Comparison of ENCODE assay signal across 2 worm cellular contexts in the genomic region with DNA sequence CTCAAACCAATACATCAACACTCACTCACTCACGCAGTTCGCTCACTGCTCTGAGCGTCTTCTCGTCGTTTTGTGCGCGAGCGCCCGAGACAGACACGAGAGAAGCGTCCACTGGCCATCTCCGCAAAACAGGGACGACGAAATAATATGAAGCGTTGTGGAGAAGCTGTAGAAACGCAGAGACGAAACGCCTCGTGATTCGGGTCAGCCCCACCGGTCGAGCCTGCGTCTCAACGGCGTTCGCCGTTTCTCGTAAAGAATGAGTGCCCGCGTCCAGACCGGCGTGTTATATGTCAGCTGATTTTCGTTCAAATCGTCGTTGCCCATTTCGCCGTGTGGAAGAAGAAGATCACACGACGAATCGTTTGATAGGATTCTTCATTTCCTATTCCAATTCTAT.
TF ChIP-seq lines count a peak whose summit lies in the region.

fbxl-1 (plus strand) TSS at position 320 of the 400 bp plus-strand sequence.

TF ChIP-seq in whole organism, L2 larva, 48 proteins besides CTCF, POLR2A, EP300 and RAD21 (continued from another document):
- TF ChIP-seq sem-4 (tag; optimal IDR thresholded peaks at IDR 0.05; lab: Kevin White, UChicago) (peak; percentile 88), ztf-4 (tag; optimal IDR thresholded peaks at IDR 0.05; lab: Kevin White, UChicago) (peak; percentile 38), dmd-4 (tag; optimal IDR thresholded peaks at IDR 0.05; lab: Kevin White, UChicago) (no peak), aly-2 (tag; optimal IDR thresholded peaks at IDR 0.05; lab: Kevin White, UChicago) (no peak), unc-55 (GFP tag; optimal IDR thresholded peaks at IDR 0.05; lab: Kevin White, UChicago) (peak; percentile 76), skn-1 (tag; optimal IDR thresholded peaks at IDR 0.05; lab: Kevin White, UChicago) (no peak), blmp-1 (tag; optimal IDR thresholded peaks at IDR 0.05; lab: Kevin White, UChicago; ENCODE audit: insufficient read depth) (no peak), F13H6.1 (tag; optimal IDR thresholded peaks at IDR 0.05; lab: Kevin White, UChicago) (peak; percentile 87), ceh-16 (tag; optimal IDR thresholded peaks at IDR 0.05; lab: Kevin White, UChicago) (no peak), Y55F3AM.14 (GFP tag; optimal IDR thresholded peaks at IDR 0.05; lab: Kevin White, UChicago) (peak; percentile 71), ama-1 (optimal IDR thresholded peaks at IDR 0.05; lab: Kevin White, UChicago) (no peak), nhr-23 (tag; optimal IDR thresholded peaks at IDR 0.05; lab: Kevin White, UChicago) (no peak), lin-11 (tag; optimal IDR thresholded peaks at IDR 0.05; lab: Kevin White, UChicago) (peak; percentile 92), nhr-12 (tag; optimal IDR thresholded peaks at IDR 0.05; lab: Kevin White, UChicago) (no peak), mdl-1 (tag; optimal IDR thresholded peaks at IDR 0.05; lab: Kevin White, UChicago) (peak; percentile 78 to 92), peb-1 (tag; optimal IDR thresholded peaks at IDR 0.05; lab: Kevin White, UChicago) (no peak), sma-3 (GFP tag; optimal IDR thresholded peaks at IDR 0.05; lab: Kevin White, UChicago) (peak; percentile 53), nhr-10 (tag; optimal IDR thresholded peaks at IDR 0.05; lab: Kevin White, UChicago) (no peak), unc-39 (tag; optimal IDR thresholded peaks at IDR 0.05; lab: Kevin White, UChicago) (no peak), elt-3 (tag; optimal IDR thresholded peaks at IDR 0.05; lab: Kevin White, UChicago) (no peak), gmeb-1 (tag; optimal IDR thresholded peaks at IDR 0.05; lab: Kevin White, UChicago) (peak; percentile 44), C34F6.9 (tag; optimal IDR thresholded peaks at IDR 0.05; lab: Kevin White, UChicago) (peak; percentile 96), mbf-1 (tag; optimal IDR thresholded peaks at IDR 0.05; lab: Kevin White, UChicago) (no peak), nhr-129 (tag; optimal IDR thresholded peaks at IDR 0.05; lab: Kevin White, UChicago) (peak; percentile 91), lin-13 (GFP tag; optimal IDR thresholded peaks at IDR 0.05; lab: Kevin White, UChicago) (peak; percentile 51), egl-27 (tag; optimal IDR thresholded peaks at IDR 0.05; lab: Kevin White, UChicago) (peak; percentile 30), nhr-237 (tag; optimal IDR thresholded peaks at IDR 0.05; lab: Kevin White, UChicago) (no peak)

TF ChIP-seq in whole organism, L4 larva, 104 proteins besides CTCF, POLR2A, EP300 and RAD21 (continued from another document):
- TF ChIP-seq lin-29 (GFP tag; IDR thresholded peaks at IDR 0.05; lab: Robert Waterston, UW) (no peak), hlh-11 (tag; optimal IDR thresholded peaks at IDR 0.05; lab: Kevin White, UChicago) (peak; percentile 99), D1046.2 (GFP tag; IDR thresholded peaks at IDR 0.05; lab: Robert Waterston, UW) (no peak), unc-39 (tag; optimal IDR thresholded peaks at IDR 0.05; lab: Kevin White, UChicago) (no peak), fkh-10 (GFP tag; optimal IDR thresholded peaks at IDR 0.05; lab: Kevin White, UChicago) (peak; percentile 28), nhr-102 (tag; optimal IDR thresholded peaks at IDR 0.05; lab: Kevin White, UChicago) (no peak), set-16 (GFP tag; IDR thresholded peaks at IDR 0.05; lab: Robert Waterston, UW) (peak; percentile 89), zag-1 (tag; optimal IDR thresholded peaks at IDR 0.05; lab: Kevin White, UChicago) (no peak), ZK546.5 (tag; optimal IDR thresholded peaks at IDR 0.05; lab: Kevin White, UChicago) (peak in 1 of 2 experiments; percentile 39), ceh-44 (GFP tag; IDR thresholded peaks at IDR 0.05; lab: Robert Waterston, UW) (no peak), arid-1 (GFP tag; conservative IDR thresholded peaks at IDR 0.05; lab: Robert Waterston, UW) (peak; percentile 64), lin-13 (GFP tag; optimal IDR thresholded peaks at IDR 0.05; lab: Kevin White, UChicago) (peak; percentile 37), nhr-77 (tag; optimal IDR thresholded peaks at IDR 0.05; lab: Kevin White, UChicago) (peak; percentile 83), T20F7.1 (GFP tag; optimal IDR thresholded peaks at IDR 0.05; lab: Kevin White, UChicago) (peak; percentile 86), lin-39 (tag; optimal IDR thresholded peaks at IDR 0.05; lab: Kevin White, UChicago) (peak; percentile 12), unc-62 (GFP tag; optimal IDR thresholded peaks at IDR 0.05 in 1 of 2; lab: Kevin White, UChicago) (peak in 1 of 2 experiments; percentile 99), unc-62 (tag; optimal IDR thresholded peaks at IDR 0.05; lab: Kevin White, UChicago) (no peak), sdz-12 (GFP tag; optimal IDR thresholded peaks at IDR 0.05; lab: Kevin White, UChicago) (no peak), nhr-28 (tag; optimal IDR thresholded peaks at IDR 0.05; lab: Kevin White, UChicago) (peak; percentile 81), vab-7 (GFP tag; IDR thresholded peaks at IDR 0.05; lab: Robert Waterston, UW) (peak; percentile 62), php-3 (GFP tag; IDR thresholded peaks at IDR 0.05; lab: Robert Waterston, UW) (0 out of 2 replicates have a peak, but pooled peaks have one; percentile 39), F10B5.3 (tag; optimal IDR thresholded peaks at IDR 0.05; lab: Kevin White, UChicago) (no peak), nhr-25 (tag; optimal IDR thresholded peaks at IDR 0.05; lab: Kevin White, UChicago; ENCODE audit: borderline replicate concordance, insufficient read depth) (no peak), lin-15B (tag; optimal IDR thresholded peaks at IDR 0.05; lab: Kevin White, UChicago) (no peak), dmd-9 (GFP tag; IDR thresholded peaks at IDR 0.05; lab: Robert Waterston, UW) (no peak), attf-4 (tag; optimal IDR thresholded peaks at IDR 0.05; lab: Kevin White, UChicago) (no peak), ama-1 (optimal IDR thresholded peaks at IDR 0.05; lab: Kevin White, UChicago) (no peak), lsy-2 (tag; optimal IDR thresholded peaks at IDR 0.05; lab: Kevin White, UChicago) (peak; percentile 80 to 82), ceh-28 (tag; optimal IDR thresholded peaks at IDR 0.05; lab: Kevin White, UChicago) (no peak), daf-19 (GFP tag; conservative IDR thresholded peaks at IDR 0.05; lab: Robert Waterston, UW) (no peak), nhr-6 (tag; optimal IDR thresholded peaks at IDR 0.05; lab: Kevin White, UChicago) (peak; percentile 76), lin-1 (GFP tag; IDR thresholded peaks at IDR 0.05; lab: Robert Waterston, UW) (0 out of 2 replicates have a peak, but pooled peaks have one; percentile 35), snpc-4 (tag; optimal IDR thresholded peaks at IDR 0.05; lab: Kevin White, UChicago) (no peak), egl-43 (GFP tag; IDR thresholded peaks at IDR 0.05; lab: Robert Waterston, UW) (peak; percentile 79), tag-97 (GFP tag; IDR thresholded peaks at IDR 0.05; lab: Robert Waterston, UW) (no peak), Y5F2A.4 (GFP tag; optimal IDR thresholded peaks at IDR 0.05; lab: Kevin White, UChicago) (no peak), gei-8 (GFP tag; optimal IDR thresholded peaks at IDR 0.05; lab: Kevin White, UChicago) (peak; percentile 5), mes-2 (tag; optimal IDR thresholded peaks at IDR 0.05; lab: Kevin White, UChicago; ENCODE audit: poor library complexity, severe bottlenecking) (peak; percentile 61), ctbp-1 (GFP tag; IDR thresholded peaks at IDR 0.05; lab: Robert Waterston, UW) (peak; percentile 78), nhr-111 (GFP tag; optimal IDR thresholded peaks at IDR 0.05; lab: Kevin White, UChicago) (no peak), fos-1 (tag; optimal IDR thresholded peaks at IDR 0.05; lab: Kevin White, UChicago) (no peak), cey-2 (tag; optimal IDR thresholded peaks at IDR 0.05; lab: Kevin White, UChicago; ENCODE audit: borderline replicate concordance, insufficient read depth) (no peak), hlh-30 (tag; optimal IDR thresholded peaks at IDR 0.05; lab: Kevin White, UChicago; ENCODE audit: insufficient read depth) (peak; percentile 99), R02D3.7 (tag; optimal IDR thresholded peaks at IDR 0.05; lab: Kevin White, UChicago) (no peak), dve-1 (tag; optimal IDR thresholded peaks at IDR 0.05; lab: Kevin White, UChicago; ENCODE audit: insufficient read depth) (peak; percentile 73), skn-1 (tag; optimal IDR thresholded peaks at IDR 0.05; lab: Kevin White, UChicago) (no peak), zip-11 (GFP tag; IDR thresholded peaks at IDR 0.05; lab: Robert Waterston, UW) (no peak), rbr-2 (tag; optimal IDR thresholded peaks at IDR 0.05; lab: Kevin White, UChicago) (peak; percentile 87), nhr-11 (tag; optimal IDR thresholded peaks at IDR 0.05; lab: Kevin White, UChicago) (peak; percentile 91), egl-27 (tag; optimal IDR thresholded peaks at IDR 0.05; lab: Kevin White, UChicago) (no peak), ceh-62 (tag; optimal IDR thresholded peaks at IDR 0.05; lab: Kevin White, UChicago) (no peak), daf-8 (GFP tag; IDR thresholded peaks at IDR 0.05; lab: Robert Waterston, UW) (no peak), T26A8.4 (GFP tag; IDR thresholded peaks at IDR 0.05; lab: Robert Waterston, UW) (peak; percentile 60; the same call in 1 of the 2 replicates), mdl-1 (tag; optimal IDR thresholded peaks at IDR 0.05; lab: Kevin White, UChicago) (peak; percentile 67 to 97), lin-38 (GFP tag; IDR thresholded peaks at IDR 0.05; lab: Robert Waterston, UW) (peak; percentile 59), daf-16 (GFP tag; optimal IDR thresholded peaks at IDR 0.05; lab: Kevin White, UChicago) (no peak), daf-16 (tag; optimal IDR thresholded peaks at IDR 0.05; lab: Kevin White, UChicago) (peak; percentile 64), Y105C5A.15 (GFP tag; IDR thresholded peaks at IDR 0.05; lab: Robert Waterston, UW) (no peak), dmd-8 (GFP tag; IDR thresholded peaks at IDR 0.05; lab: Robert Waterston, UW) (no peak), ceh-32 (tag; optimal IDR thresholded peaks at IDR 0.05; lab: Kevin White, UChicago; ENCODE audit: poor library complexity) (no peak), dmd-6 (GFP tag; IDR thresholded peaks at IDR 0.05; lab: Robert Waterston, UW) (peak; percentile 86), zip-2 (tag; optimal IDR thresholded peaks at IDR 0.05; lab: Kevin White, UChicago) (no peak), mxl-2 (GFP tag; conservative IDR thresholded peaks at IDR 0.05; lab: Robert Waterston, UW) (no peak), zfp-2 (tag; optimal IDR thresholded peaks at IDR 0.05; lab: Kevin White, UChicago) (no peak), mdt-29 (GFP tag; IDR thresholded peaks at IDR 0.05; lab: Robert Waterston, UW) (peak; percentile 45; the same call in 1 of the 2 replicates), mxl-3 (GFP tag; optimal IDR thresholded peaks at IDR 0.05; lab: Kevin White, UChicago) (peak; percentile 86), F49E8.2 (tag; optimal IDR thresholded peaks at IDR 0.05; lab: Kevin White, UChicago; ENCODE audit: borderline replicate concordance) (no peak), ceh-20 (GFP tag; IDR thresholded peaks at IDR 0.05; lab: Robert Waterston, UW) (peak; percentile 80), nhr-41 (GFP tag; IDR thresholded peaks at IDR 0.05; lab: Robert Waterston, UW) (no peak), hmg-1.1 (GFP tag; IDR thresholded peaks at IDR 0.05; lab: Robert Waterston, UW) (peak; percentile 93), madf-5 (GFP tag; IDR thresholded peaks at IDR 0.05; lab: Robert Waterston, UW) (no peak), F37D6.2 (tag; optimal IDR thresholded peaks at IDR 0.05; lab: Kevin White, UChicago) (peak; percentile 73), ztf-11 (tag; optimal IDR thresholded peaks at IDR 0.05; lab: Kevin White, UChicago) (no peak), nhr-10 (tag; optimal IDR thresholded peaks at IDR 0.05; lab: Kevin White, UChicago) (no peak), aly-2 (tag; optimal IDR thresholded peaks at IDR 0.05; lab: Kevin White, UChicago) (peak; percentile 28), nhr-48 (tag; optimal IDR thresholded peaks at IDR 0.05; lab: Kevin White, UChicago) (peak; percentile 31), Y48G9A.11 (GFP tag; IDR thresholded peaks at IDR 0.05; lab: Robert Waterston, UW) (no peak), ztf-7 (tag; optimal IDR thresholded peaks at IDR 0.05; lab: Kevin White, UChicago) (peak; percentile 30), pha-4 (GFP tag; IDR thresholded peaks at IDR 0.05; lab: Robert Waterston, UW) (no peak; the same call in 1 of the 2 replicates), pha-4 (tag; optimal IDR thresholded peaks at IDR 0.05; lab: Kevin White, UChicago) (no peak), mep-1 (tag; optimal IDR thresholded peaks at IDR 0.05; lab: Kevin White, UChicago) (peak; percentile 90), ces-1 (GFP tag; optimal IDR thresholded peaks at IDR 0.05; lab: Kevin White, UChicago) (no peak), F44E2.7 (GFP tag; IDR thresholded peaks at IDR 0.05; lab: Robert Waterston, UW) (no peak), F26F4.8 (GFP tag; conservative IDR thresholded peaks at IDR 0.05; lab: Robert Waterston, UW) (no peak)
